Fruit fly (Drosophila melanogaster) whole organism, embryonic: Measurements from ENCODE around the gene Ac3.

Experiments
- Aef1 ChIP-seq: fragments of 200-800 bp; sonication (Bioruptor generic); IDR thresholded peaks from 3 replicates; pipeline ENCODE4 v1.3.6; 2022; ENCODE audit warnings: missing biosample characterization, missing genetic modification characterization
- B-H1 ChIP-seq: fragments of 200-800 bp; sonication (Bioruptor generic); IDR thresholded peaks from 3 replicates; pipeline ENCODE4 v1.3.6; 2022; ENCODE audit warnings: missing biosample characterization, missing genetic modification characterization
- CG10321 ChIP-seq: fragments of 200-800 bp; sonication (Bioruptor generic); IDR thresholded peaks from 2 replicates; pipeline ENCODE4 v1.3.6; 2022; ENCODE audit warnings: missing biosample characterization, missing genetic modification characterization
- CG12391 ChIP-seq: fragments of 200-800 bp; sonication (Bioruptor generic); optimal IDR thresholded peaks from 3 replicates; lab custom pipeline; 2018; ENCODE audit warnings: missing biosample characterization, mild to moderate bottlenecking, missing genetic modification characterization, moderate library complexity
- CG13775 ChIP-seq: fragments of 200-800 bp; sonication (Bioruptor generic); optimal IDR thresholded peaks from 3 replicates; lab custom pipeline; 2017; ENCODE audit warnings: missing biosample characterization, mild to moderate bottlenecking, missing genetic modification characterization
- CG14860 ChIP-seq: fragments of 200-800 bp; sonication (Bioruptor generic); IDR thresholded peaks from 3 replicates; pipeline ENCODE4 v1.3.6; 2022; ENCODE audit warnings: missing biosample characterization, missing genetic modification characterization; ENCODE audit not compliant: partially characterized antibody
- CG15696 ChIP-seq: fragments of 200-800 bp; sonication (Bioruptor generic); optimal IDR thresholded peaks from 2 replicates; lab custom pipeline; 2019; ENCODE audit warnings: missing biosample characterization, mild to moderate bottlenecking, missing genetic modification characterization, moderate library complexity
- CG16863 ChIP-seq: fragments of 200-800 bp; sonication (Bioruptor generic); optimal IDR thresholded peaks from 3 replicates; lab custom pipeline; 2016; ENCODE audit warnings: missing biosample characterization, missing genetic modification characterization
- CG17829 ChIP-seq: fragments of 200-800 bp; optimal IDR thresholded peaks from 2 replicates; lab custom pipeline; 2019; ENCODE audit warnings: missing biosample characterization, mild to moderate bottlenecking, missing genetic modification characterization, moderate library complexity
- CG1832 ChIP-seq: fragments of 200-800 bp; sonication (Bioruptor generic); optimal IDR thresholded peaks from 2 replicates; lab custom pipeline; 2017; ENCODE audit warnings: missing biosample characterization, mild to moderate bottlenecking, missing genetic modification characterization, inconsistent platforms
- CG2199 ChIP-seq: fragments of 200-800 bp; sonication (Bioruptor generic); IDR thresholded peaks from 3 replicates; pipeline ENCODE4 v1.3.6; 2022; ENCODE audit warnings: missing biosample characterization, missing genetic modification characterization
- CG2875 ChIP-seq: fragments of 200-800 bp; sonication (Bioruptor generic); optimal IDR thresholded peaks from 2 replicates; lab custom pipeline; 2017; ENCODE audit warnings: missing biosample characterization, mild to moderate bottlenecking, missing genetic modification characterization, missing genetic modification reagents
- CG6654 ChIP-seq: fragments of 200-800 bp; sonication (Bioruptor generic); optimal IDR thresholded peaks from 2 replicates; lab custom pipeline; 2017; ENCODE audit warnings: missing biosample characterization, mild to moderate bottlenecking, missing genetic modification characterization
- CG6813 ChIP-seq: fragments of 200-800 bp; sonication (Bioruptor generic); optimal IDR thresholded peaks from 2 replicates; lab custom pipeline; 2017; ENCODE audit warnings: missing biosample characterization, missing genetic modification characterization, mild to moderate bottlenecking, moderate library complexity, missing genetic modification reagents
- CG8388 ChIP-seq: fragments of 200-800 bp; sonication (Bioruptor generic); optimal IDR thresholded peaks from 2 replicates; lab custom pipeline; 2019; ENCODE audit warnings: missing biosample characterization, mild to moderate bottlenecking, missing genetic modification characterization, moderate library complexity
- CG8944 ChIP-seq: fragments of 200-800 bp; sonication (Bioruptor generic); optimal IDR thresholded peaks from 3 replicates; lab custom pipeline; 2016; ENCODE audit warnings: missing biosample characterization, missing genetic modification characterization
- CG9797 ChIP-seq: fragments of 200-800 bp; sonication (Bioruptor generic); optimal IDR thresholded peaks from 3 replicates; lab custom pipeline; 2018; ENCODE audit warnings: missing biosample characterization, mild to moderate bottlenecking, missing genetic modification characterization
- D19A ChIP-seq: fragments of 200-800 bp; optimal IDR thresholded peaks from 3 replicates; lab custom pipeline; 2019; ENCODE audit warnings: missing biosample characterization, mild to moderate bottlenecking, missing genetic modification characterization, moderate library complexity
- Dip2 ChIP-seq: fragments of 200-800 bp; sonication (Bioruptor generic); IDR thresholded peaks from 2 replicates; pipeline ENCODE4 v1.3.6; 2022; ENCODE audit warnings: missing biosample characterization, missing genetic modification characterization
- HHEX ChIP-seq: fragments of 200-800 bp; sonication (Bioruptor generic); optimal IDR thresholded peaks from 3 replicates; lab custom pipeline; 2017; ENCODE audit warnings: missing biosample characterization, mild to moderate bottlenecking, missing genetic modification characterization, missing genetic modification reagents
- HLHmδ ChIP-seq: fragments of 200-800 bp; sonication (Bioruptor generic); optimal IDR thresholded peaks from 2 replicates; lab custom pipeline; 2018; ENCODE audit warnings: missing biosample characterization, mild to moderate bottlenecking, missing genetic modification characterization, moderate library complexity
- Hand ChIP-seq: fragments of 200-800 bp; sonication (Bioruptor generic); optimal IDR thresholded peaks from 2 replicates; lab custom pipeline; 2017; ENCODE audit warnings: mild to moderate bottlenecking, missing biosample characterization, missing genetic modification reagents, missing genetic modification characterization
- Jarid2 ChIP-seq: fragments of 200-800 bp; sonication (Bioruptor generic); optimal IDR thresholded peaks from 3 replicates; lab custom pipeline; 2017; ENCODE audit warnings: mild to moderate bottlenecking, missing biosample characterization, missing genetic modification reagents, missing genetic modification characterization
- Lpt ChIP-seq: fragments of >200 bp; optimal IDR thresholded peaks from 2 replicates; lab custom pipeline; 2018; ENCODE audit warnings: missing biosample characterization, missing genetic modification characterization
- MTF-1 ChIP-seq: fragments of 200-800 bp; sonication (Bioruptor generic); optimal IDR thresholded peaks from 2 replicates; lab custom pipeline; 2018; ENCODE audit warnings: missing biosample characterization, mild to moderate bottlenecking, missing genetic modification characterization, borderline replicate concordance
- Scr ChIP-seq: fragments of 200-800 bp; sonication (Bioruptor generic); IDR thresholded peaks from 2 replicates; pipeline ENCODE4 v1.3.6; 2022; ENCODE audit warnings: missing biosample characterization, missing genetic modification characterization; ENCODE audit not compliant: partially characterized antibody
- Six4 ChIP-seq: fragments of 200-800 bp; sonication (Bioruptor generic); optimal IDR thresholded peaks from 2 replicates; lab custom pipeline; 2016; ENCODE audit warnings: missing biosample characterization, missing genetic modification characterization
- Sox100B ChIP-seq: fragments of 200-800 bp; sonication (Bioruptor generic); optimal IDR thresholded peaks from 3 replicates; lab custom pipeline; 2018; ENCODE audit warnings: missing biosample characterization, mild to moderate bottlenecking, missing genetic modification characterization
- Stat92E ChIP-seq, 3 experiments: fragments of >200 bp in 2 of 3; fragments of 200-800 bp in 1 of 3; sonication (Bioruptor generic) in 1 of 3; optimal IDR thresholded peaks; 2 replicates each; lab custom pipeline; 2017 to 2019; ENCODE audit warnings: missing biosample characterization in 3 of 3, missing genetic modification characterization in 3 of 3, mild to moderate bottlenecking in 1 of 3, moderate library complexity in 1 of 3
- Trl ChIP-seq, 3 experiments: fragments of >200 bp in 2 of 3; fragments of 200-800 bp in 1 of 3; sonication (Bioruptor generic) in 1 of 3; optimal IDR thresholded peaks; 2 replicates in 1 of 3; 3 replicates in 2 of 3; lab custom pipeline; 2016 to 2017; ENCODE audit warnings: missing biosample characterization in 1 of 3, missing genetic modification characterization in 1 of 3
- ara ChIP-seq: fragments of 200-800 bp; sonication (Bioruptor generic); IDR thresholded peaks from 2 replicates; pipeline ENCODE4 v1.3.6; 2022; ENCODE audit warnings: missing biosample characterization, missing genetic modification characterization
- dimm ChIP-seq: fragments of 200-800 bp; sonication (Bioruptor generic); IDR thresholded peaks from 2 replicates; pipeline ENCODE4 v1.3.6; 2022; ENCODE audit warnings: missing biosample characterization, missing genetic modification characterization
- eyg ChIP-seq: fragments of 200-800 bp; sonication (Bioruptor generic); optimal IDR thresholded peaks from 3 replicates; lab custom pipeline; 2016; ENCODE audit warnings: missing biosample characterization, missing genetic modification characterization
- fd64A ChIP-seq: fragments of 200-800 bp; sonication (Bioruptor generic); optimal IDR thresholded peaks from 3 replicates; lab custom pipeline; 2018; ENCODE audit warnings: missing biosample characterization, mild to moderate bottlenecking, missing genetic modification characterization
- gem ChIP-seq: fragments of 200-800 bp; sonication (Bioruptor generic); optimal IDR thresholded peaks from 2 replicates; lab custom pipeline; 2019; ENCODE audit warnings: missing biosample characterization, mild to moderate bottlenecking, missing genetic modification characterization, moderate library complexity
- kah ChIP-seq: fragments of 200-800 bp; sonication (Bioruptor generic); optimal IDR thresholded peaks from 2 replicates; lab custom pipeline; 2018; ENCODE audit warnings: missing biosample characterization, mild to moderate bottlenecking, missing genetic modification characterization
- ken ChIP-seq: fragments of 200-800 bp; sonication (Bioruptor generic); IDR thresholded peaks from 3 replicates; pipeline ENCODE4 v1.3.6; 2022; ENCODE audit warnings: missing biosample characterization, missing genetic modification characterization
- lab ChIP-seq: fragments of 200-800 bp; sonication (Bioruptor generic); optimal IDR thresholded peaks from 3 replicates; lab custom pipeline; 2017; ENCODE audit warnings: missing biosample characterization, missing genetic modification characterization, mild to moderate bottlenecking, moderate library complexity, missing genetic modification reagents
- nau ChIP-seq: fragments of 200-800 bp; sonication (Bioruptor generic); optimal IDR thresholded peaks from 3 replicates; lab custom pipeline; 2017; ENCODE audit warnings: missing biosample characterization, mild to moderate bottlenecking, missing genetic modification characterization, missing genetic modification reagents
- onecut ChIP-seq: fragments of 200-800 bp; sonication (Bioruptor generic); IDR thresholded peaks from 2 replicates; pipeline ENCODE4 v1.3.6; 2022; ENCODE audit warnings: missing biosample characterization, missing genetic modification characterization
- prd ChIP-seq, 3 experiments: fragments of >200 bp in 2 of 3; fragments of 200-800 bp in 1 of 3; sonication (Bioruptor generic) in 1 of 3; optimal IDR thresholded peaks in 2 of 3; IDR thresholded peaks in 1 of 3; 2 replicates in 2 of 3; 3 replicates in 1 of 3; pipeline versions ENCODE4 v1.3.6 to Lab custom; 2017 to 2022; ENCODE audit warnings: missing biosample characterization in 1 of 3, missing genetic modification characterization in 1 of 3
- shn ChIP-seq: fragments of 200-800 bp; sonication (Bioruptor generic); optimal IDR thresholded peaks from 3 replicates; lab custom pipeline; 2016; ENCODE audit warnings: missing biosample characterization, missing genetic modification characterization
- ssp ChIP-seq: fragments of 200-800 bp; sonication (Bioruptor generic); IDR thresholded peaks from 2 replicates; pipeline ENCODE4 v1.3.6; 2022; ENCODE audit warnings: missing biosample characterization, missing genetic modification characterization
- trh ChIP-seq: fragments of 200-800 bp; sonication (Bioruptor generic); optimal IDR thresholded peaks from 2 replicates; lab custom pipeline; 2016; ENCODE audit warnings: missing biosample characterization, missing genetic modification characterization
- ttk ChIP-seq: fragments of 200-800 bp; sonication (Bioruptor generic); IDR thresholded peaks from 2 replicates; pipeline ENCODE4 v2.1.2; 2022; ENCODE audit warnings: missing biosample characterization, missing genetic modification characterization
- unc-4 ChIP-seq: fragments of 200-800 bp; sonication (Bioruptor generic); IDR thresholded peaks from 2 replicates; pipeline ENCODE4 v1.3.6; 2022; ENCODE audit warnings: missing biosample characterization, missing genetic modification characterization; ENCODE audit not compliant: partially characterized antibody
- vvl ChIP-seq: fragments of 200-800 bp; sonication (Bioruptor generic); IDR thresholded peaks from 2 replicates; pipeline ENCODE4 v1.3.6; 2022; ENCODE audit warnings: missing biosample characterization, missing genetic modification characterization

Gene Ac3

DNA sequence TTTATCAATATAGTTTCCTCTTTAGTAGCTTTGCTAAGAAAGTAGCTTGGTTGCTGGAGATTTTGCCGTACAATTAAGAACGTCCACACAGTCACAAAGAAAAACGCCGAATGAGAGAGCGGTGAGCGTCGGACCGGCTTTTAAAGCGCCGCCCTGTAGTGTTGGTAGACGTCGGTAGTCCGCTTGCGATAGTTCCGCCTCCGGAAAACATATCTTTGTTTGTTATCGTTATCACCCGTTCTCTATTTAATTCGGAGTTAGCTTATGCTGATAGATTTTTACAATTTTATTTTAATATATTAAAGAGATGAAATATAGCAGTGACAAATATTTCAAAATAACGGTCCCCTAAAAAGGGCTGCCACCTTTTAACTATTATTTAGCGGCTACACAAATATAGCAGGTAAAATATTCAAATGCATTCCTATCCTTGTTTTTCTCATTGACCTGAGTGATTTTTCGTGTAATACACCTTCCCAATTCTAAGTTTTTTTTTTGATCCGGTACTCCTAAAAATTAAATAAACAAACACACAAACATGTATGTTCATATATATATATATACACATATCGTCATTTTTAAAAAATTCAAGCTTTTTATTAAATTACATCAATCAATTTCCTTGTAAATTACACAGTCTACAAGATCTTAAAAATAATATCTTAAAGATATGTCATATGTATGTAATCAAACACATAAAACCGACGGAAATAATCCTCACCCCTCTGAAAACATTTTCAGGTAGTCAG lies 2.4 kb upstream of the Ac3 start, which contains the start of gene Df31 (continued):
- TF ChIP-seq CG1832 (GFP tag; lab: Kevin White, UChicago) (no peak), gem (tag; lab: Kevin White, UChicago) (peak; percentile 40), Jarid2 (peak; percentile 65), ara (no peak; the same call in 1 of the 2 replicates), CG12391 (tag; lab: Kevin White, UChicago) (peak; percentile 65), onecut (GFP tag; lab: Robert Waterston, UW) (peak; percentile 56), B-H1 (GFP tag; lab: Robert Waterston, UW) (no peak), ken (GFP tag; lab: Robert Waterston, UW) (no peak; the same call in 2 of the 3 replicates), shn (peak; percentile 48), vvl (GFP tag; lab: Robert Waterston, UW) (peak; percentile 88), CG2875 (GFP tag; lab: Kevin White, UChicago) (peak; percentile 40), MTF-1 (GFP tag; lab: Kevin White, UChicago) (peak; percentile 27), fd64A (GFP tag; lab: Kevin White, UChicago) (no peak), CG2199 (peak; percentile 95), eyg (peak; percentile 29), CG6813 (GFP tag; lab: Kevin White, UChicago) (no peak), CG14860 (peak; percentile 78), CG8388 (GFP tag; lab: Kevin White, UChicago) (peak; percentile 18), Lpt (GFP tag; lab: Kevin White, UChicago) (no peak), Stat92E (GFP tag; optimal IDR thresholded peaks at IDR 0.05; lab: Kevin White, UChicago) (peak in 1 of 3 experiments; percentile 76), CG15696 (tag; lab: Kevin White, UChicago) (no peak), HLHmδ (GFP tag; lab: Kevin White, UChicago) (peak; percentile 50), Trl (optimal IDR thresholded peaks at IDR 0.05; lab: Kevin White, UChicago) (peak; percentile 38 to 53), Trl (GFP tag; optimal IDR thresholded peaks at IDR 0.05; lab: Kevin White, UChicago) (peak; percentile 81), dimm (GFP tag; lab: Robert Waterston, UW) (no peak), CG6654 (no peak), Hand (GFP tag; lab: Kevin White, UChicago) (no peak), trh (GFP tag; lab: Kevin White, UChicago) (peak; percentile 17), CG16863 (GFP tag; lab: Kevin White, UChicago) (peak; percentile 37), CG9797 (GFP tag; lab: Kevin White, UChicago) (peak; percentile 21), kah (GFP tag; lab: Kevin White, UChicago) (no peak), CG10321 (peak; percentile 69), ssp (GFP tag; lab: Robert Waterston, UW) (peak; percentile 64), lab (GFP tag; lab: Kevin White, UChicago) (peak; percentile 84), nau (GFP tag; lab: Kevin White, UChicago) (no peak), HHEX (peak; percentile 53), D19A (tag; lab: Kevin White, UChicago) (peak; percentile 19), CG8944 (GFP tag; lab: Kevin White, UChicago) (peak; percentile 56), Scr (GFP tag; lab: Robert Waterston, UW) (peak; percentile 88), Aef1 (GFP tag; lab: Robert Waterston, UW) (no peak; the same call in 1 of the 3 replicates), Dip2 (GFP tag; lab: Robert Waterston, UW) (no peak), ttk (peak; percentile 52; the same call in 1 of the 2 replicates), CG13775 (GFP tag; lab: Kevin White, UChicago) (peak; percentile 47), CG17829 (tag; lab: Kevin White, UChicago) (peak; percentile 47), Sox100B (peak; percentile 21), Six4 (GFP tag; lab: Kevin White, UChicago) (peak; percentile 48), prd (optimal IDR thresholded peaks at IDR 0.05; lab: Kevin White, UChicago) (no peak), prd (GFP tag; IDR thresholded peaks at IDR 0.05; lab: Robert Waterston, UW) (no peak; the same call in 2 of the 3 replicates), unc-4 (GFP tag; lab: Robert Waterston, UW) (peak; percentile 87)
